Fruit fly (Drosophila melanogaster): ENCODE results near the gene CG1695.

dm6 chrX:20495117-20495516 is 61.4 kb downstream of the CG1695 start:
- TF ChIP-seq ovo (GFP tag; optimal IDR thresholded peaks at IDR 0.05) (no peak), kay (GFP tag; ENCODE audit: borderline replicate concordance) (no peak), pad (GFP tag; optimal IDR thresholded peaks at IDR 0.05) (no peak), Crg-1 (GFP tag; optimal IDR thresholded peaks at IDR 0.05) (no peak), Clk (GFP tag; optimal IDR thresholded peaks at IDR 0.05) (no peak), tj (GFP tag; optimal IDR thresholded peaks at IDR 0.05) (no peak), CG5204 (GFP tag; optimal IDR thresholded peaks at IDR 0.05) (no peak)

All from whole organism, adult.